Comparison of ENCODE assay signal across 1 fruit fly cellular context in the genomic region with DNA sequence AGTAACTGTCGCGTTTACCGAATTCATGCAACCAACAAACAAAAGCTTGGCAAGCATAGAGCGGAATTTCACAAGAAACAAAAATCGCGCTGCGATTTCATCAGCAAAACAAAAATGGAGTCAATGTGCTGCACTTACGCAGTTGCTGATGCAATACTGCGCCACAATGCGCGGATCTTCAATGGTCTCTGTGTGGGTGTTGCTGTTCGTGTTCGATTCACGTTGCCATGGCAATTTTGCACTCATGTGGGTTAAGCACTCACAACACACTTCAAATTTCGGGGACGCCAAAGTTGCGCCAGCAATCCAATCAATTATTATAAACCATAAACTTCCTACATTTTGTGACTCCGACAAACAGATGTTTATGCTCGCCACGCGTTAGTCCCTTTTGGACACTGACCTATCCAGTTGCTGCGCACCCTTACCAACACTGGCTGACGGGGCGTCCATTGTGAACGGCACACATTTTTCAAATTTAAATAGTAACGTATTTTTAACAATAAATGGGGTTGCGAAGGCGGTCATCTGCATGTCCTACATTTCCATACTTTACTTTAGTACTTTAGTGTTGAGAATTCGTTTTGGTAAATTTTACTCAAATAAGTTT.
TF ChIP-seq lines count a peak whose summit lies in the region.

A gene (minus strand): TSS at position 374 of the 610 bp plus-strand sequence.

TF ChIP-seq in whole organism, embryonic, 481 proteins besides CTCF, POLR2A, EP300 and RAD21 (continued from another document and continues in another):
- no peak for TF ChIP-seq vnd (GFP tag; IDR thresholded peaks at IDR 0.05; lab: Robert Waterston, UW; ENCODE audit: partially characterized antibody)
- TF ChIP-seq so (GFP tag; IDR thresholded peaks at IDR 0.05; lab: Robert Waterston, UW), result no peak
- no peak for TF ChIP-seq CG4328 (GFP tag; optimal IDR thresholded peaks at IDR 0.05; lab: Kevin White, UChicago)
- peak; percentile 89 for TF ChIP-seq CG15514 (GFP tag; optimal IDR thresholded peaks at IDR 0.05; lab: Kevin White, UChicago)
- no peak for TF ChIP-seq nom (GFP tag; optimal IDR thresholded peaks at IDR 0.05; lab: Kevin White, UChicago)
- TF ChIP-seq CG12744 (GFP tag; optimal IDR thresholded peaks at IDR 0.05; lab: Kevin White, UChicago), result peak; percentile 20
- TF ChIP-seq CG5245 (GFP tag; optimal IDR thresholded peaks at IDR 0.05; lab: Kevin White, UChicago), result peak; percentile 34
- TF ChIP-seq Dref (GFP tag; IDR thresholded peaks at IDR 0.05; lab: Robert Waterston, UW), result peak; percentile 46
- no peak for TF ChIP-seq grn (GFP tag; optimal IDR thresholded peaks at IDR 0.05; lab: Kevin White, UChicago)
- TF ChIP-seq CG7839 (tag; optimal IDR thresholded peaks at IDR 0.05; lab: Kevin White, UChicago), result peak; percentile 24
- TF ChIP-seq exex (tag; optimal IDR thresholded peaks at IDR 0.05; lab: Kevin White, UChicago), result no peak
- no peak for TF ChIP-seq CG17568 (GFP tag; optimal IDR thresholded peaks at IDR 0.05; lab: Kevin White, UChicago)
- TF ChIP-seq D19A (tag; optimal IDR thresholded peaks at IDR 0.05; lab: Kevin White, UChicago), result no peak
- TF ChIP-seq Dll (GFP tag; IDR thresholded peaks at IDR 0.05; lab: Robert Waterston, UW; ENCODE audit: partially characterized antibody), result peak; percentile 38; the same call in 2 of the 4 replicates
- peak; percentile 33 for TF ChIP-seq pum (GFP tag; optimal IDR thresholded peaks at IDR 0.05; lab: Kevin White, UChicago)
- TF ChIP-seq E2f2 (GFP tag; IDR thresholded peaks at IDR 0.05; lab: Robert Waterston, UW), result peak; percentile 85
- TF ChIP-seq Doc3 (GFP tag; IDR thresholded peaks at IDR 0.05; lab: Robert Waterston, UW; ENCODE audit: partially characterized antibody), result no peak
- no peak for TF ChIP-seq HLH4C (GFP tag; IDR thresholded peaks at IDR 0.05; lab: Robert Waterston, UW; ENCODE audit: partially characterized antibody)
- no peak for TF ChIP-seq CG32767 (GFP tag; IDR thresholded peaks at IDR 0.05; lab: Robert Waterston, UW)
- TF ChIP-seq eve (GFP tag; optimal IDR thresholded peaks at IDR 0.05; lab: Kevin White, UChicago), result no peak
- TF ChIP-seq CG16779 (GFP tag; IDR thresholded peaks at IDR 0.05; lab: Robert Waterston, UW), result no peak
- peak; percentile 71; the same call in 2 of the 3 replicates for TF ChIP-seq ci (GFP tag; IDR thresholded peaks at IDR 0.05; lab: Robert Waterston, UW)
- peak; percentile 64 for TF ChIP-seq CG17802 (tag; optimal IDR thresholded peaks at IDR 0.05; lab: Kevin White, UChicago)
- TF ChIP-seq corto (GFP tag; optimal IDR thresholded peaks at IDR 0.05; lab: Kevin White, UChicago), result no peak
- TF ChIP-seq cg (GFP tag; optimal IDR thresholded peaks at IDR 0.05; lab: Kevin White, UChicago), result no peak
- no peak for TF ChIP-seq zen2 (GFP tag; IDR thresholded peaks at IDR 0.05; lab: Robert Waterston, UW; ENCODE audit: partially characterized antibody)
- TF ChIP-seq peb (GFP tag; IDR thresholded peaks at IDR 0.05; lab: Robert Waterston, UW), result no peak
- TF ChIP-seq Sry-β (GFP tag; optimal IDR thresholded peaks at IDR 0.05; lab: Kevin White, UChicago), result peak; percentile 51
- no peak for TF ChIP-seq CG12236 (GFP tag; optimal IDR thresholded peaks at IDR 0.05; lab: Kevin White, UChicago)
- TF ChIP-seq CG15073 (GFP tag; optimal IDR thresholded peaks at IDR 0.05; lab: Kevin White, UChicago), result no peak
- TF ChIP-seq CG14050 (GFP tag; IDR thresholded peaks at IDR 0.05; lab: Robert Waterston, UW), result peak; percentile 26; the same call in 1 of the 3 replicates
- TF ChIP-seq sqz (GFP tag; optimal IDR thresholded peaks at IDR 0.05; lab: Kevin White, UChicago), result no peak
- no peak for TF ChIP-seq CG10431 (GFP tag; optimal IDR thresholded peaks at IDR 0.05; lab: Kevin White, UChicago)
- TF ChIP-seq CG34224 (GFP tag; IDR thresholded peaks at IDR 0.05; lab: Robert Waterston, UW; ENCODE audit: partially characterized antibody), result no peak
- TF ChIP-seq CG7963 (GFP tag; IDR thresholded peaks at IDR 0.05; lab: Robert Waterston, UW; ENCODE audit: partially characterized antibody), result no peak
- TF ChIP-seq CrebB (tag; optimal IDR thresholded peaks at IDR 0.05; lab: Kevin White, UChicago), result peak; percentile 32
- TF ChIP-seq Jarid2 (GFP tag; optimal IDR thresholded peaks at IDR 0.05; lab: Kevin White, UChicago), result peak; percentile 0
- no peak for TF ChIP-seq fd96Cb (tag; optimal IDR thresholded peaks at IDR 0.05; lab: Kevin White, UChicago)
- peak; percentile 28 for TF ChIP-seq fd102C (GFP tag; optimal IDR thresholded peaks at IDR 0.05; lab: Kevin White, UChicago)
- no peak for TF ChIP-seq salm (tag; optimal IDR thresholded peaks at IDR 0.05; lab: Kevin White, UChicago)
- no peak for TF ChIP-seq CG2889 (GFP tag; IDR thresholded peaks at IDR 0.05; lab: Robert Waterston, UW)
- TF ChIP-seq gce (GFP tag; IDR thresholded peaks at IDR 0.05; lab: Robert Waterston, UW), result no peak
- peak; percentile 42 for TF ChIP-seq CG1792 (GFP tag; optimal IDR thresholded peaks at IDR 0.05; lab: Kevin White, UChicago)
- peak; percentile 73 for TF ChIP-seq slbo (GFP tag; IDR thresholded peaks at IDR 0.05; lab: Robert Waterston, UW)
- no peak for TF ChIP-seq CG3281 (GFP tag; optimal IDR thresholded peaks at IDR 0.05; lab: Kevin White, UChicago)
- no peak for TF ChIP-seq CG4282 (GFP tag; optimal IDR thresholded peaks at IDR 0.05; lab: Kevin White, UChicago)
- peak; percentile 20 for TF ChIP-seq Nf-YC (tag; optimal IDR thresholded peaks at IDR 0.05; lab: Kevin White, UChicago)
- TF ChIP-seq dmrt99B (tag; optimal IDR thresholded peaks at IDR 0.05; lab: Kevin White, UChicago), result no peak
- peak; percentile 30 for TF ChIP-seq PHDP (tag; optimal IDR thresholded peaks at IDR 0.05; lab: Kevin White, UChicago)
- no peak for TF ChIP-seq cato (GFP tag; optimal IDR thresholded peaks at IDR 0.05; lab: Kevin White, UChicago; ENCODE audit: borderline replicate concordance)
- TF ChIP-seq Ets65A (GFP tag; lab: Kevin White, UChicago), result peak; percentile 97
- peak; percentile 29 for TF ChIP-seq ERR (GFP tag; optimal IDR thresholded peaks at IDR 0.05; lab: Kevin White, UChicago)
- no peak for TF ChIP-seq CG10654 (GFP tag; optimal IDR thresholded peaks at IDR 0.05; lab: Kevin White, UChicago)
- TF ChIP-seq en (GFP tag; optimal IDR thresholded peaks at IDR 0.05; lab: Kevin White, UChicago), result no peak
- no peak for TF ChIP-seq Hr39 (optimal IDR thresholded peaks at IDR 0.05; lab: Kevin White, UChicago)
- peak in 1 of 2 experiments; percentile 27 for TF ChIP-seq insv (GFP tag; optimal IDR thresholded peaks at IDR 0.05; lab: Kevin White, UChicago)
- TF ChIP-seq CG13123 (GFP tag; optimal IDR thresholded peaks at IDR 0.05; lab: Kevin White, UChicago), result no peak
- peak; percentile 36 for TF ChIP-seq Hmr (GFP tag; optimal IDR thresholded peaks at IDR 0.05; lab: Kevin White, UChicago)
- no peak for TF ChIP-seq CG8359 (GFP tag; optimal IDR thresholded peaks at IDR 0.05; lab: Kevin White, UChicago; ENCODE audit: borderline replicate concordance)
- peak; percentile 26 for TF ChIP-seq CG30403 (GFP tag; optimal IDR thresholded peaks at IDR 0.05; lab: Kevin White, UChicago)
- peak; percentile 8 for TF ChIP-seq kni (GFP tag; optimal IDR thresholded peaks at IDR 0.05; lab: Kevin White, UChicago)
- peak; percentile 78 for TF ChIP-seq sob (GFP tag; IDR thresholded peaks at IDR 0.05; lab: Robert Waterston, UW)
- peak; percentile 31 for TF ChIP-seq CG1647 (GFP tag; optimal IDR thresholded peaks at IDR 0.05; lab: Kevin White, UChicago)
- TF ChIP-seq lilli (GFP tag; optimal IDR thresholded peaks at IDR 0.05; lab: Kevin White, UChicago), result peak; percentile 29
- no peak for TF ChIP-seq cas (GFP tag; IDR thresholded peaks at IDR 0.05; lab: Robert Waterston, UW)
- no peak for TF ChIP-seq CG16813 (GFP tag; IDR thresholded peaks at IDR 0.05; lab: Robert Waterston, UW; ENCODE audit: partially characterized antibody)
- no peak for TF ChIP-seq dati (GFP tag; IDR thresholded peaks at IDR 0.05; lab: Robert Waterston, UW)
- TF ChIP-seq vfl (GFP tag; optimal IDR thresholded peaks at IDR 0.05; lab: Kevin White, UChicago), result peak; percentile 75
- TF ChIP-seq ttk (GFP tag; IDR thresholded peaks at IDR 0.05; lab: Robert Waterston, UW), result peak; percentile 31; the same call in 1 of the 2 replicates
- 0 out of 3 replicates have a peak, but pooled peaks have one; percentile 11 for TF ChIP-seq CG3726 (GFP tag; IDR thresholded peaks at IDR 0.05; lab: Robert Waterston, UW)
- TF ChIP-seq disco-r (GFP tag; optimal IDR thresholded peaks at IDR 0.05; lab: Kevin White, UChicago), result peak; percentile 18
- TF ChIP-seq gt (GFP tag; IDR thresholded peaks at IDR 0.05; lab: Robert Waterston, UW), result no peak
- peak; percentile 36; the same call in 1 of the 3 replicates for TF ChIP-seq row (GFP tag; IDR thresholded peaks at IDR 0.05; lab: Robert Waterston, UW)
- TF ChIP-seq CG11093 (GFP tag; IDR thresholded peaks at IDR 0.05; lab: Robert Waterston, UW), result no peak
- TF ChIP-seq pfk (GFP tag; optimal IDR thresholded peaks at IDR 0.05; lab: Kevin White, UChicago), result peak; percentile 2
- peak; percentile 66 for TF ChIP-seq CG6791 (GFP tag; IDR thresholded peaks at IDR 0.05; lab: Robert Waterston, UW; ENCODE audit: partially characterized antibody)
- no peak for TF ChIP-seq wdn (GFP tag; IDR thresholded peaks at IDR 0.05; lab: Robert Waterston, UW)
- TF ChIP-seq D (optimal IDR thresholded peaks at IDR 0.05; lab: Kevin White, UChicago), result no peak
- no peak for TF ChIP-seq D (GFP tag; optimal IDR thresholded peaks at IDR 0.05; lab: Kevin White, UChicago)
- TF ChIP-seq Xrp1 (GFP tag; IDR thresholded peaks at IDR 0.05; lab: Robert Waterston, UW), result no peak
- TF ChIP-seq CG12299 (tag; optimal IDR thresholded peaks at IDR 0.05; lab: Kevin White, UChicago), result no peak
- TF ChIP-seq Poxn (GFP tag; IDR thresholded peaks at IDR 0.05; lab: Robert Waterston, UW), result no peak
- TF ChIP-seq CG12769 (tag; optimal IDR thresholded peaks at IDR 0.05; lab: Kevin White, UChicago), result peak; percentile 51
- TF ChIP-seq sc (optimal IDR thresholded peaks at IDR 0.05; lab: Kevin White, UChicago), result no peak
- no peak for TF ChIP-seq sc (GFP tag; optimal IDR thresholded peaks at IDR 0.05; lab: Kevin White, UChicago)
- no peak for TF ChIP-seq CG6765 (GFP tag; optimal IDR thresholded peaks at IDR 0.05; lab: Kevin White, UChicago)
- no peak for TF ChIP-seq CG1832 (GFP tag; optimal IDR thresholded peaks at IDR 0.05; lab: Kevin White, UChicago)
- TF ChIP-seq z (GFP tag; IDR thresholded peaks at IDR 0.05; lab: Robert Waterston, UW), result no peak
- no peak for TF ChIP-seq sens-2 (GFP tag; IDR thresholded peaks at IDR 0.05; lab: Robert Waterston, UW)
- no peak for TF ChIP-seq C15 (GFP tag; IDR thresholded peaks at IDR 0.05; lab: Robert Waterston, UW)
- no peak for TF ChIP-seq ap (GFP tag; IDR thresholded peaks at IDR 0.05; lab: Robert Waterston, UW)
- TF ChIP-seq lmd (GFP tag; IDR thresholded peaks at IDR 0.05; lab: Robert Waterston, UW), result peak; percentile 35; the same call in 1 of the 2 replicates
- TF ChIP-seq Bdp1 (GFP tag; optimal IDR thresholded peaks at IDR 0.05; lab: Kevin White, UChicago), result peak; percentile 7
- TF ChIP-seq MESR4 (GFP tag; optimal IDR thresholded peaks at IDR 0.05; lab: Kevin White, UChicago), result peak; percentile 50
- TF ChIP-seq Lhr (GFP tag; optimal IDR thresholded peaks at IDR 0.05; lab: Kevin White, UChicago), result peak; percentile 82
- TF ChIP-seq Camta (GFP tag; optimal IDR thresholded peaks at IDR 0.05; lab: Kevin White, UChicago), result peak; percentile 19
- TF ChIP-seq vvl (GFP tag; IDR thresholded peaks at IDR 0.05; lab: Robert Waterston, UW), result peak; percentile 81
- no peak for TF ChIP-seq wor (GFP tag; IDR thresholded peaks at IDR 0.05; lab: Robert Waterston, UW)
- TF ChIP-seq inv (GFP tag; IDR thresholded peaks at IDR 0.05; lab: Robert Waterston, UW; ENCODE audit: partially characterized antibody), result no peak
- no peak for TF ChIP-seq MTF-1 (GFP tag; optimal IDR thresholded peaks at IDR 0.05; lab: Kevin White, UChicago; ENCODE audit: borderline replicate concordance)
- TF ChIP-seq CG15601 (tag; optimal IDR thresholded peaks at IDR 0.05; lab: Kevin White, UChicago), result no peak
- peak; percentile 67 for TF ChIP-seq CG14710 (tag; optimal IDR thresholded peaks at IDR 0.05; lab: Kevin White, UChicago)
- TF ChIP-seq NC2α (GFP tag; optimal IDR thresholded peaks at IDR 0.05; lab: Kevin White, UChicago), result peak; percentile 35
- no peak for TF ChIP-seq Gsc (GFP tag; IDR thresholded peaks at IDR 0.05; lab: Robert Waterston, UW)
- peak; percentile 43 for TF ChIP-seq CG10209 (GFP tag; optimal IDR thresholded peaks at IDR 0.05; lab: Kevin White, UChicago)
- peak; percentile 44 for TF ChIP-seq CG7928 (GFP tag; optimal IDR thresholded peaks at IDR 0.05; lab: Kevin White, UChicago)
- TF ChIP-seq onecut (GFP tag; IDR thresholded peaks at IDR 0.05; lab: Robert Waterston, UW), result peak; percentile 18; the same call in 1 of the 2 replicates
- no peak for TF ChIP-seq CG6683 (GFP tag; optimal IDR thresholded peaks at IDR 0.05; lab: Kevin White, UChicago)
- no peak for TF ChIP-seq CG6254 (GFP tag; optimal IDR thresholded peaks at IDR 0.05; lab: Kevin White, UChicago)
- no peak for TF ChIP-seq Sox100B (GFP tag; optimal IDR thresholded peaks at IDR 0.05; lab: Kevin White, UChicago)
- peak; percentile 42 for TF ChIP-seq gsb-n (tag; optimal IDR thresholded peaks at IDR 0.05; lab: Kevin White, UChicago)
- peak; percentile 3 for TF ChIP-seq CG17359 (tag; optimal IDR thresholded peaks at IDR 0.05; lab: Kevin White, UChicago)
- TF ChIP-seq Drgx (GFP tag; IDR thresholded peaks at IDR 0.05; lab: Robert Waterston, UW), result no peak
- TF ChIP-seq tx (GFP tag; optimal IDR thresholded peaks at IDR 0.05; lab: Kevin White, UChicago), result peak; percentile 65
- TF ChIP-seq odd (GFP tag; optimal IDR thresholded peaks at IDR 0.05; lab: Kevin White, UChicago), result no peak
- peak; percentile 33 for TF ChIP-seq repo (GFP tag; optimal IDR thresholded peaks at IDR 0.05; lab: Kevin White, UChicago)
- no peak for TF ChIP-seq bbx (GFP tag; IDR thresholded peaks at IDR 0.05; lab: Robert Waterston, UW; ENCODE audit: partially characterized antibody)
- peak; percentile 52 for TF ChIP-seq Dip3 (GFP tag; optimal IDR thresholded peaks at IDR 0.05; lab: Kevin White, UChicago)
- peak; percentile 2 for TF ChIP-seq Usf (GFP tag; optimal IDR thresholded peaks at IDR 0.05; lab: Kevin White, UChicago)
- no peak for TF ChIP-seq jing (GFP tag; optimal IDR thresholded peaks at IDR 0.05; lab: Kevin White, UChicago)
- TF ChIP-seq CG31388 (GFP tag; optimal IDR thresholded peaks at IDR 0.05; lab: Kevin White, UChicago), result no peak
- peak; percentile 26 for TF ChIP-seq crc (GFP tag; optimal IDR thresholded peaks at IDR 0.05; lab: Kevin White, UChicago)
- peak; percentile 69; the same call in 2 of the 3 replicates for TF ChIP-seq ken (GFP tag; IDR thresholded peaks at IDR 0.05; lab: Robert Waterston, UW)
- TF ChIP-seq luna (GFP tag; optimal IDR thresholded peaks at IDR 0.05; lab: Kevin White, UChicago), result peak; percentile 43
- TF ChIP-seq Dbx (GFP tag; IDR thresholded peaks at IDR 0.05; lab: Robert Waterston, UW), result peak; percentile 75
